Fruit fly (Drosophila melanogaster) whole organism, prepupa: ENCODE results near the gene CG2247.
A peak's percentile ranks its signal among the peaks of the same experiment; 100 is the strongest.

Source experiments
- Blimp-1 ChIP-seq: fragments of 200-800 bp; sonication (Bioruptor generic); optimal IDR thresholded peaks from 3 replicates; lab custom pipeline; 2017; ENCODE audit warnings: missing biosample characterization, missing genetic modification characterization, mild to moderate bottlenecking, moderate library complexity, missing genetic modification reagents
- CG10631 ChIP-seq: fragments of 200-800 bp; sonication (Bioruptor generic); optimal IDR thresholded peaks from 2 replicates; lab custom pipeline; 2016; ENCODE audit warnings: missing biosample characterization, missing genetic modification characterization
- CG11902 ChIP-seq: fragments of 200-800 bp; sonication (Bioruptor generic); optimal IDR thresholded peaks from 3 replicates; lab custom pipeline; 2016; ENCODE audit warnings: missing biosample characterization, missing genetic modification characterization
- CG1621 ChIP-seq: fragments of 200-800 bp; sonication (Bioruptor generic); optimal IDR thresholded peaks from 3 replicates; lab custom pipeline; 2018; ENCODE audit warnings: missing biosample characterization, mild to moderate bottlenecking, missing genetic modification characterization
- CG16779 ChIP-seq: fragments of 200-800 bp; sonication (Bioruptor generic); optimal IDR thresholded peaks from 3 replicates; lab custom pipeline; 2017; ENCODE audit warnings: missing biosample characterization, mild to moderate bottlenecking, missing genetic modification characterization
- CG3032 ChIP-seq: fragments of 200-800 bp; optimal IDR thresholded peaks from 2 replicates; lab custom pipeline; 2019; ENCODE audit warnings: missing biosample characterization, mild to moderate bottlenecking, missing genetic modification characterization, moderate library complexity
- CG31627 ChIP-seq: fragments of 200-800 bp; sonication (Bioruptor generic); optimal IDR thresholded peaks from 3 replicates; lab custom pipeline; 2016; ENCODE audit warnings: missing biosample characterization, missing genetic modification characterization
- CG32006 ChIP-seq: fragments of 200-800 bp; sonication (Bioruptor generic); optimal IDR thresholded peaks from 3 replicates; lab custom pipeline; 2017; ENCODE audit warnings: missing biosample characterization, mild to moderate bottlenecking, missing genetic modification characterization
- CG34406 ChIP-seq: fragments of 200-800 bp; sonication (Bioruptor generic); optimal IDR thresholded peaks from 3 replicates; lab custom pipeline; 2016; ENCODE audit warnings: missing biosample characterization, missing genetic modification characterization
- CG3919 ChIP-seq: fragments of 200-800 bp; sonication (Bioruptor generic); optimal IDR thresholded peaks from 3 replicates; lab custom pipeline; 2016; ENCODE audit warnings: missing biosample characterization, missing genetic modification characterization
- CG4318 ChIP-seq: fragments of 200-800 bp; sonication (Bioruptor generic); optimal IDR thresholded peaks from 3 replicates; lab custom pipeline; 2017; ENCODE audit warnings: missing biosample characterization, mild to moderate bottlenecking, missing genetic modification characterization
- CG6163 ChIP-seq: fragments of 200-800 bp; sonication (Bioruptor generic); IDR thresholded peaks from 3 replicates; pipeline ENCODE4 v1.3.6; 2022; ENCODE audit warnings: missing biosample characterization, missing genetic modification characterization
- CG6276 ChIP-seq: fragments of 200-800 bp; sonication (Bioruptor generic); optimal IDR thresholded peaks from 2 replicates; lab custom pipeline; 2017; ENCODE audit warnings: missing biosample characterization, mild to moderate bottlenecking, missing genetic modification characterization
- CG6792 ChIP-seq: fragments of 200-800 bp; sonication (Bioruptor generic); optimal IDR thresholded peaks from 3 replicates; lab custom pipeline; 2016; ENCODE audit warnings: missing biosample characterization, missing genetic modification characterization
- CG6854 ChIP-seq: fragments of 200-800 bp; sonication (Bioruptor generic); optimal IDR thresholded peaks from 2 replicates; lab custom pipeline; 2017; ENCODE audit warnings: missing biosample characterization, mild to moderate bottlenecking, missing genetic modification characterization
- CG8119 ChIP-seq: fragments of 200-800 bp; sonication (Bioruptor generic); IDR thresholded peaks from 3 replicates; pipeline ENCODE4 v1.3.6; 2022; ENCODE audit warnings: missing biosample characterization, missing genetic modification characterization
- CG8319 ChIP-seq: fragments of 200-800 bp; sonication (Bioruptor generic); optimal IDR thresholded peaks from 3 replicates; lab custom pipeline; 2016; ENCODE audit warnings: missing biosample characterization, missing genetic modification characterization
- CG8632 ChIP-seq: fragments of 200-800 bp; sonication (Bioruptor generic); optimal IDR thresholded peaks from 3 replicates; lab custom pipeline; 2016; ENCODE audit warnings: missing biosample characterization, missing genetic modification characterization
- CG9139 ChIP-seq: fragments of 200-800 bp; sonication (Bioruptor generic); optimal IDR thresholded peaks from 3 replicates; lab custom pipeline; 2017; ENCODE audit warnings: missing biosample characterization, mild to moderate bottlenecking, missing genetic modification characterization
- Eip75B ChIP-seq: fragments of 200-800 bp; sonication (Bioruptor generic); optimal IDR thresholded peaks from 3 replicates; lab custom pipeline; 2016; ENCODE audit warnings: missing biosample characterization, missing genetic modification characterization
- Eip78C ChIP-seq: fragments of 200-800 bp; sonication (Bioruptor generic); peaks from one replicate; lab custom pipeline; 2016; ENCODE audit warnings: missing biosample characterization, missing genetic modification characterization
- Ets21C ChIP-seq: fragments of 200-800 bp; sonication (Bioruptor generic); optimal IDR thresholded peaks from 3 replicates; lab custom pipeline; 2016; ENCODE audit warnings: missing biosample characterization, missing genetic modification characterization
- Ets96B ChIP-seq: fragments of 200-800 bp; optimal IDR thresholded peaks from 2 replicates; lab custom pipeline; 2019; ENCODE audit warnings: missing biosample characterization, mild to moderate bottlenecking, missing genetic modification characterization, moderate library complexity
- Gug ChIP-seq: fragments of 200-800 bp; sonication (Bioruptor generic); IDR thresholded peaks from 2 replicates; pipeline ENCODE4 v1.3.6; 2022; ENCODE audit warnings: missing biosample characterization, missing genetic modification characterization
- Hr38 ChIP-seq: sonication (Bioruptor generic); optimal IDR thresholded peaks from 2 replicates; lab custom pipeline; 2016; ENCODE audit warnings: missing biosample characterization, missing genetic modification characterization
- Lpt ChIP-seq: fragments of 200-800 bp; sonication (Bioruptor generic); optimal IDR thresholded peaks from 3 replicates; lab custom pipeline; 2016; ENCODE audit warnings: missing biosample characterization, missing genetic modification characterization
- Met ChIP-seq: fragments of 200-800 bp; sonication (Bioruptor generic); optimal IDR thresholded peaks from 3 replicates; lab custom pipeline; 2016; ENCODE audit warnings: missing biosample characterization, missing genetic modification characterization
- OdsH ChIP-seq: fragments of 200-800 bp; sonication (Bioruptor generic); optimal IDR thresholded peaks from 3 replicates; lab custom pipeline; 2016; ENCODE audit warnings: missing biosample characterization, missing genetic modification characterization
- Smox ChIP-seq: fragments of 200-800 bp; sonication (Bioruptor generic); optimal IDR thresholded peaks from 3 replicates; lab custom pipeline; 2016; ENCODE audit warnings: missing biosample characterization, missing genetic modification characterization
- Sox102F ChIP-seq: fragments of 200-800 bp; sonication (Bioruptor generic); optimal IDR thresholded peaks from 2 replicates; lab custom pipeline; 2016; ENCODE audit warnings: missing biosample characterization, mild to moderate bottlenecking, missing genetic modification characterization
- Sox14 ChIP-seq: fragments of 200-800 bp; sonication (Bioruptor generic); optimal IDR thresholded peaks from 3 replicates; lab custom pipeline; 2016; ENCODE audit warnings: missing biosample characterization, missing genetic modification characterization
- Sox15 ChIP-seq: fragments of 200-800 bp; sonication (Bioruptor generic); optimal IDR thresholded peaks from 3 replicates; lab custom pipeline; 2016; ENCODE audit warnings: missing biosample characterization, missing genetic modification characterization
- achi ChIP-seq: fragments of 200-800 bp; sonication (Bioruptor generic); optimal IDR thresholded peaks from 3 replicates; lab custom pipeline; 2016; ENCODE audit warnings: missing biosample characterization, missing genetic modification characterization
- acj6 ChIP-seq: fragments of 200-800 bp; sonication (Bioruptor generic); optimal IDR thresholded peaks from 3 replicates; lab custom pipeline; 2016; ENCODE audit warnings: missing biosample characterization, missing genetic modification characterization
- cyc ChIP-seq: fragments of 200-800 bp; sonication (Bioruptor generic); optimal IDR thresholded peaks from 3 replicates; lab custom pipeline; 2016; ENCODE audit warnings: missing biosample characterization, missing genetic modification characterization
- dac ChIP-seq: fragments of 200-800 bp; sonication (Bioruptor generic); optimal IDR thresholded peaks from 2 replicates; lab custom pipeline; 2017; ENCODE audit warnings: missing biosample characterization, mild to moderate bottlenecking, missing genetic modification characterization
- eg ChIP-seq: fragments of 200-800 bp; sonication (Bioruptor generic); IDR thresholded peaks from 3 replicates; pipeline ENCODE4 v1.3.6; 2022; ENCODE audit warnings: missing biosample characterization, missing genetic modification characterization
- esn ChIP-seq: fragments of 200-800 bp; sonication (Bioruptor generic); optimal IDR thresholded peaks from 2 replicates; lab custom pipeline; 2016; ENCODE audit warnings: missing biosample characterization, mild to moderate bottlenecking, missing genetic modification characterization, moderate library complexity
- fd59A ChIP-seq: fragments of 200-800 bp; sonication (Bioruptor generic); optimal IDR thresholded peaks from 2 replicates; lab custom pipeline; 2017; ENCODE audit warnings: missing biosample characterization, mild to moderate bottlenecking, missing genetic modification characterization, missing genetic modification reagents
- fd85E ChIP-seq: fragments of 200-800 bp; sonication (Bioruptor generic); optimal IDR thresholded peaks from 3 replicates; lab custom pipeline; 2016; ENCODE audit warnings: missing biosample characterization, missing genetic modification characterization
- fkh ChIP-seq: fragments of 200-800 bp; sonication (Bioruptor generic); optimal IDR thresholded peaks from 3 replicates; lab custom pipeline; 2017; ENCODE audit warnings: missing biosample characterization, mild to moderate bottlenecking, missing genetic modification characterization, moderate library complexity
- lz ChIP-seq: fragments of 200-800 bp; sonication (Bioruptor generic); optimal IDR thresholded peaks from 3 replicates; lab custom pipeline; 2016; ENCODE audit warnings: missing biosample characterization, missing genetic modification characterization
- net ChIP-seq: fragments of 200-800 bp; sonication (Bioruptor generic); optimal IDR thresholded peaks from 3 replicates; lab custom pipeline; 2016; ENCODE audit warnings: missing biosample characterization, missing genetic modification characterization
- pdm3 ChIP-seq: fragments of 200-800 bp; sonication (Bioruptor generic); optimal IDR thresholded peaks from 3 replicates; lab custom pipeline; 2016; ENCODE audit warnings: missing biosample characterization, missing genetic modification characterization
- salr ChIP-seq, 2 experiments: fragments of 200-800 bp; sonication (Bioruptor generic); optimal IDR thresholded peaks; 3 replicates each; lab custom pipeline; 2016 to 2018; ENCODE audit warnings: missing biosample characterization in 2 of 2, missing genetic modification characterization in 2 of 2, mild to moderate bottlenecking in 1 of 2
- spab ChIP-seq: fragments of 200-800 bp; sonication (Bioruptor generic); optimal IDR thresholded peaks from 2 replicates; lab custom pipeline; 2017; ENCODE audit warnings: missing biosample characterization, mild to moderate bottlenecking, missing genetic modification characterization, missing genetic modification reagents
- ss ChIP-seq, 2 experiments: fragments of 200-800 bp; sonication (Bioruptor generic); optimal IDR thresholded peaks; 2 replicates in 1 of 2; 3 replicates in 1 of 2; lab custom pipeline; 2017 to 2018; ENCODE audit warnings: mild to moderate bottlenecking in 2 of 2, missing biosample characterization in 2 of 2, missing genetic modification characterization in 2 of 2, moderate library complexity in 1 of 2
- svp ChIP-seq: fragments of 200-800 bp; sonication (Bioruptor generic); peaks from one replicate; lab custom pipeline; 2016; ENCODE audit warnings: missing biosample characterization, missing genetic modification characterization
- topi ChIP-seq: fragments of 200-800 bp; sonication (Bioruptor generic); optimal IDR thresholded peaks from 3 replicates; lab custom pipeline; 2016; ENCODE audit warnings: missing biosample characterization, missing genetic modification characterization
- vri ChIP-seq: fragments of 200-800 bp; sonication (Bioruptor generic); optimal IDR thresholded peaks from 3 replicates; lab custom pipeline; 2016; ENCODE audit warnings: missing biosample characterization, mild to moderate bottlenecking, missing genetic modification characterization

Gene CG2247

dm6 chrX:11559728-11560724, 51.4 kb downstream of the CG2247 start:
- TF ChIP-seq CG3032 (tag; lab: Kevin White, UChicago), result peak; percentile 86
- peak; percentile 10 for TF ChIP-seq Ets21C (GFP tag; lab: Kevin White, UChicago)
- TF ChIP-seq spab (GFP tag; lab: Kevin White, UChicago), result peak; percentile 76
- peak; percentile 64 for TF ChIP-seq lz
- TF ChIP-seq Hr38 (GFP tag; lab: Kevin White, UChicago), result no peak
- peak; percentile 79 for TF ChIP-seq eg
- peak; percentile 95 for TF ChIP-seq CG32006
- TF ChIP-seq CG16779 (tag; lab: Kevin White, UChicago), result peak; percentile 76
- TF ChIP-seq salr (GFP tag; optimal IDR thresholded peaks at IDR 0.05; lab: Kevin White, UChicago), result peak; percentile 2 to 91
- TF ChIP-seq CG8632 (GFP tag; lab: Kevin White, UChicago), result peak; percentile 86
- TF ChIP-seq fd59A, result peak; percentile 76
- peak; percentile 87 for TF ChIP-seq CG8119 (GFP tag; lab: Robert Waterston, UW)
- peak; percentile 57 for TF ChIP-seq CG8319
- TF ChIP-seq CG1621, result peak; percentile 63
- TF ChIP-seq CG11902, result peak; percentile 60
- peak; percentile 85 for TF ChIP-seq acj6 (GFP tag; lab: Kevin White, UChicago)
- TF ChIP-seq Smox (GFP tag; lab: Kevin White, UChicago), result peak; percentile 61
- TF ChIP-seq topi, result peak; percentile 69
- TF ChIP-seq Sox102F, result peak; percentile 66
- peak; percentile 58 for TF ChIP-seq CG31627 (GFP tag; lab: Kevin White, UChicago)
- peak; percentile 13 for TF ChIP-seq CG6854
- TF ChIP-seq Met (GFP tag; lab: Kevin White, UChicago), result peak; percentile 75
- peak; percentile 14 for TF ChIP-seq vri
- TF ChIP-seq CG6276 (GFP tag; lab: Kevin White, UChicago), result peak; percentile 87
- peak; percentile 78 for TF ChIP-seq pdm3
- TF ChIP-seq CG3919 (GFP tag; lab: Kevin White, UChicago), result peak; percentile 85
- peak; percentile 85 for TF ChIP-seq Lpt
- TF ChIP-seq CG6792 (GFP tag; lab: Kevin White, UChicago), result peak; percentile 81
- peak; percentile 73 for TF ChIP-seq Sox15 (GFP tag; lab: Kevin White, UChicago)
- TF ChIP-seq esn (GFP tag; lab: Kevin White, UChicago), result peak; percentile 81
- peak; percentile 65 for TF ChIP-seq Blimp-1 (GFP tag; lab: Kevin White, UChicago)
- TF ChIP-seq Ets96B (tag; lab: Kevin White, UChicago), result peak; percentile 82
- peak; percentile 45; the same call in 1 of the 3 replicates for TF ChIP-seq CG6163 (GFP tag; lab: Robert Waterston, UW)
- TF ChIP-seq dac (GFP tag; lab: Kevin White, UChicago), result peak; percentile 60
- peak; percentile 63 for TF ChIP-seq cyc (GFP tag; lab: Kevin White, UChicago)
- TF ChIP-seq achi (GFP tag; lab: Kevin White, UChicago), result peak; percentile 86
- peak; percentile 92 for TF ChIP-seq Eip78C (GFP tag; lab: Kevin White, UChicago)
- peak; percentile 75 for TF ChIP-seq Gug (GFP tag; lab: Robert Waterston, UW)
- TF ChIP-seq Sox14 (GFP tag; lab: Kevin White, UChicago), result peak; percentile 60
- peak; percentile 71 to 88 for TF ChIP-seq ss (GFP tag; optimal IDR thresholded peaks at IDR 0.05; lab: Kevin White, UChicago)
- peak; percentile 80 for TF ChIP-seq CG10631 (GFP tag; lab: Kevin White, UChicago)
- TF ChIP-seq svp (GFP tag; lab: Kevin White, UChicago), result peak; percentile 58
- peak; percentile 85 for TF ChIP-seq CG4318 (GFP tag; lab: Kevin White, UChicago)
- TF ChIP-seq net, result peak; percentile 87
- peak; percentile 85 for TF ChIP-seq OdsH (GFP tag; lab: Kevin White, UChicago)
- TF ChIP-seq Eip75B (GFP tag; lab: Kevin White, UChicago), result peak; percentile 64
- TF ChIP-seq CG34406, result peak; percentile 88
- peak; percentile 50 for TF ChIP-seq fd85E (GFP tag; lab: Kevin White, UChicago)
- TF ChIP-seq CG9139 (GFP tag; lab: Kevin White, UChicago), result peak; percentile 70
- no peak for TF ChIP-seq fkh
